Worm (Caenorhabditis elegans): Measurements from ENCODE around the gene mgl-1.

mgl-1 gene

ce11 chrX:9954483-9955041 is 21.5 kb downstream of the mgl-1 start, which contains the start of gene cysl-1:
cysl-1 (minus strand) TSS chrX:9954533.
- no peak for TF ChIP-seq ref-1 (GFP tag; conservative IDR thresholded peaks at IDR 0.05)
- TF ChIP-seq flt-1 (GFP tag; IDR thresholded peaks at IDR 0.05): no peak
- no peak for TF ChIP-seq med-1 (GFP tag; optimal IDR thresholded peaks at IDR 0.05; ENCODE audit: insufficient read depth)
- no peak for TF ChIP-seq T22C8.4 (GFP tag; IDR thresholded peaks at IDR 0.05)
- no peak for TF ChIP-seq tab-1 (GFP tag; IDR thresholded peaks at IDR 0.05)
- no peak for TF ChIP-seq klf-2 (GFP tag; conservative IDR thresholded peaks at IDR 0.05)
- no peak for TF ChIP-seq ztf-23 (GFP tag; IDR thresholded peaks at IDR 0.05)
- TF ChIP-seq ztf-29 (GFP tag; IDR thresholded peaks at IDR 0.05): no peak
- no peak for TF ChIP-seq cog-1 (tag; optimal IDR thresholded peaks at IDR 0.05)

ce11 chrX:9948963-9949362 is 27.1 kb downstream of the mgl-1 start, which contains the start of gene nas-37:
nas-37 (minus strand) TSS chrX:9949063.
- no peak for TF ChIP-seq tab-1 (GFP tag; IDR thresholded peaks at IDR 0.05)
- TF ChIP-seq cog-1 (tag; optimal IDR thresholded peaks at IDR 0.05): no peak
- no peak for TF ChIP-seq klf-2 (GFP tag; conservative IDR thresholded peaks at IDR 0.05)
- no peak for TF ChIP-seq ztf-29 (GFP tag; IDR thresholded peaks at IDR 0.05)
- TF ChIP-seq ztf-23 (GFP tag; IDR thresholded peaks at IDR 0.05): no peak
- TF ChIP-seq T22C8.4 (GFP tag; IDR thresholded peaks at IDR 0.05): no peak
- TF ChIP-seq med-1 (GFP tag; optimal IDR thresholded peaks at IDR 0.05; ENCODE audit: insufficient read depth): no peak
- TF ChIP-seq ref-1 (GFP tag; conservative IDR thresholded peaks at IDR 0.05): no peak
- TF ChIP-seq flt-1 (GFP tag; IDR thresholded peaks at IDR 0.05): no peak

- TF ChIP-seq tab-1 (GFP tag; IDR thresholded peaks at IDR 0.05) (no peak), med-1 (GFP tag; optimal IDR thresholded peaks at IDR 0.05; ENCODE audit: insufficient read depth) (no peak), T22C8.4 (GFP tag; IDR thresholded peaks at IDR 0.05) (no peak), cog-1 (tag; optimal IDR thresholded peaks at IDR 0.05) (no peak), ref-1 (GFP tag; conservative IDR thresholded peaks at IDR 0.05) (no peak), ztf-23 (GFP tag; IDR thresholded peaks at IDR 0.05) (no peak), klf-2 (GFP tag; conservative IDR thresholded peaks at IDR 0.05) (no peak), ztf-29 (GFP tag; IDR thresholded peaks at IDR 0.05) (no peak), flt-1 (GFP tag; IDR thresholded peaks at IDR 0.05) (no peak)
Observed at ce11 chrX:9948528-9948927, 27.6 kb downstream of the mgl-1 start.

ce11 chrX:9941379-9941778 is 34.7 kb downstream of the mgl-1 start:
- TF ChIP-seq ztf-23 (GFP tag; IDR thresholded peaks at IDR 0.05) (0 out of 2 replicates have a peak, but pooled peaks have one; percentile 8), ref-1 (GFP tag; conservative IDR thresholded peaks at IDR 0.05) (no peak)

ce11 chrX:9940524-9940923 is 35.6 kb downstream of the mgl-1 start:
- TF ChIP-seq med-1 (GFP tag; optimal IDR thresholded peaks at IDR 0.05; ENCODE audit: insufficient read depth) (no peak), tab-1 (GFP tag; IDR thresholded peaks at IDR 0.05) (no peak), ztf-29 (GFP tag; IDR thresholded peaks at IDR 0.05) (no peak), T22C8.4 (GFP tag; IDR thresholded peaks at IDR 0.05) (no peak), cog-1 (tag; optimal IDR thresholded peaks at IDR 0.05) (no peak), ztf-23 (GFP tag; IDR thresholded peaks at IDR 0.05) (no peak), flt-1 (GFP tag; IDR thresholded peaks at IDR 0.05) (no peak), ref-1 (GFP tag; conservative IDR thresholded peaks at IDR 0.05) (no peak), klf-2 (GFP tag; conservative IDR thresholded peaks at IDR 0.05) (no peak)

- TF ChIP-seq T22C8.4 (GFP tag; IDR thresholded peaks at IDR 0.05) (no peak), flt-1 (GFP tag; IDR thresholded peaks at IDR 0.05) (no peak), klf-2 (GFP tag; conservative IDR thresholded peaks at IDR 0.05) (no peak), cog-1 (tag; optimal IDR thresholded peaks at IDR 0.05) (no peak), tab-1 (GFP tag; IDR thresholded peaks at IDR 0.05) (no peak), med-1 (GFP tag; optimal IDR thresholded peaks at IDR 0.05; ENCODE audit: insufficient read depth) (no peak), ztf-23 (GFP tag; IDR thresholded peaks at IDR 0.05) (no peak), ztf-29 (GFP tag; IDR thresholded peaks at IDR 0.05) (no peak), ref-1 (GFP tag; conservative IDR thresholded peaks at IDR 0.05) (no peak)
Observed at ce11 chrX:9938537-9938936, 37.6 kb downstream of the mgl-1 start, which contains the start of the genes C17G1.5 and C17G1.14. C17G1.5 (plus strand) TSS chrX:9938802. C17G1.14 (plus strand) TSS chrX:9938813.

ce11 chrX:9938091-9938490 is 38.0 kb downstream of the mgl-1 start:
- TF ChIP-seq klf-2 (GFP tag; conservative IDR thresholded peaks at IDR 0.05) (no peak), ztf-23 (GFP tag; IDR thresholded peaks at IDR 0.05) (no peak), med-1 (GFP tag; optimal IDR thresholded peaks at IDR 0.05; ENCODE audit: insufficient read depth) (no peak), ztf-29 (GFP tag; IDR thresholded peaks at IDR 0.05) (no peak), T22C8.4 (GFP tag; IDR thresholded peaks at IDR 0.05) (no peak), cog-1 (tag; optimal IDR thresholded peaks at IDR 0.05) (no peak), tab-1 (GFP tag; IDR thresholded peaks at IDR 0.05) (no peak), ref-1 (GFP tag; conservative IDR thresholded peaks at IDR 0.05) (no peak), flt-1 (GFP tag; IDR thresholded peaks at IDR 0.05) (no peak)

- TF ChIP-seq ztf-23 (GFP tag; IDR thresholded peaks at IDR 0.05): no peak
- TF ChIP-seq flt-1 (GFP tag; IDR thresholded peaks at IDR 0.05): no peak
- TF ChIP-seq tab-1 (GFP tag; IDR thresholded peaks at IDR 0.05): no peak
- no peak for TF ChIP-seq med-1 (GFP tag; optimal IDR thresholded peaks at IDR 0.05; ENCODE audit: insufficient read depth)
- no peak for TF ChIP-seq klf-2 (GFP tag; conservative IDR thresholded peaks at IDR 0.05)
- TF ChIP-seq ref-1 (GFP tag; conservative IDR thresholded peaks at IDR 0.05): no peak
- TF ChIP-seq cog-1 (tag; optimal IDR thresholded peaks at IDR 0.05): no peak
- TF ChIP-seq T22C8.4 (GFP tag; IDR thresholded peaks at IDR 0.05): no peak
Observed at ce11 chrX:9934009-9934323, 42.1 kb downstream of the mgl-1 start.

- TF ChIP-seq T22C8.4 (GFP tag; IDR thresholded peaks at IDR 0.05) (no peak), cog-1 (tag; optimal IDR thresholded peaks at IDR 0.05) (no peak), med-1 (GFP tag; optimal IDR thresholded peaks at IDR 0.05; ENCODE audit: insufficient read depth) (no peak), flt-1 (GFP tag; IDR thresholded peaks at IDR 0.05) (no peak), tab-1 (GFP tag; IDR thresholded peaks at IDR 0.05) (no peak), klf-2 (GFP tag; conservative IDR thresholded peaks at IDR 0.05) (no peak), ref-1 (GFP tag; conservative IDR thresholded peaks at IDR 0.05) (no peak), ztf-23 (GFP tag; IDR thresholded peaks at IDR 0.05) (no peak), ztf-29 (GFP tag; IDR thresholded peaks at IDR 0.05) (no peak)
Observed at ce11 chrX:9933291-9934008, 42.7 kb downstream of the mgl-1 start.

All from whole organism, midembryonic.